Worm (Caenorhabditis elegans) whole organism, mixed stage, embryonic: ENCODE measurements around the gene ZK218.1.

Experiments used
- M03D4.4 ChIP-seq: sonication (generic microtip); optimal IDR thresholded peaks from 2 replicates; lab custom pipeline; 2017; ENCODE audit warnings: mild to moderate bottlenecking, missing genetic modification characterization, missing compliant biosample characterization
- bed-3 ChIP-seq: fragments of 200-800 bp; sonication (Bioruptor generic); optimal IDR thresholded peaks from 3 replicates; lab custom pipeline; 2018; ENCODE audit warnings: mild to moderate bottlenecking, missing genetic modification characterization, moderate library complexity, missing compliant biosample characterization
- blmp-1 ChIP-seq: fragments of 150-350 bp; optimal IDR thresholded peaks from 2 replicates; lab custom pipeline; 2014; ENCODE audit warnings: missing biosample characterization, missing genetic modification characterization
- ceh-39 ChIP-seq: fragments of 150-350 bp; optimal IDR thresholded peaks from 2 replicates; lab custom pipeline; 2014; ENCODE audit warnings: missing biosample characterization, missing genetic modification characterization
- ceh-43 ChIP-seq: fragments of 200-800 bp; sonication (Bioruptor generic); optimal IDR thresholded peaks from 2 replicates; lab custom pipeline; 2018; ENCODE audit warnings: mild to moderate bottlenecking, missing genetic modification characterization, moderate library complexity, missing compliant biosample characterization
- ceh-83 ChIP-seq: fragments of 200-800 bp; sonication (Bioruptor generic); optimal IDR thresholded peaks from 2 replicates; lab custom pipeline; 2018; ENCODE audit warnings: mild to moderate bottlenecking, missing genetic modification characterization, missing compliant biosample characterization
- ces-1 ChIP-seq: fragments of 150-350 bp; optimal IDR thresholded peaks from 2 replicates; lab custom pipeline; 2014; ENCODE audit warnings: missing biosample characterization, missing genetic modification reagents, missing genetic modification characterization
- cnd-1 ChIP-seq: fragments of 200-800 bp; sonication (Bioruptor generic); optimal IDR thresholded peaks from 2 replicates; lab custom pipeline; 2018; ENCODE audit warnings: mild to moderate bottlenecking, missing genetic modification characterization, missing compliant biosample characterization
- drap-1 ChIP-seq: fragments of 200-800 bp; sonication (Bioruptor generic); optimal IDR thresholded peaks from 3 replicates; lab custom pipeline; 2018; ENCODE audit warnings: mild to moderate bottlenecking, missing genetic modification characterization, missing compliant biosample characterization
- elt-1 ChIP-seq: sonication (generic microtip); optimal IDR thresholded peaks from 2 replicates; lab custom pipeline; 2017; ENCODE audit warnings: missing genetic modification characterization, mild to moderate bottlenecking, missing compliant biosample characterization, antibody characterized with exemption, moderate library complexity, borderline replicate concordance; ENCODE audit not compliant: insufficient read depth
- elt-3 ChIP-seq: fragments of 150-350 bp; optimal IDR thresholded peaks from 2 replicates; lab custom pipeline; 2014; ENCODE audit warnings: missing biosample characterization, missing genetic modification characterization
- flh-1 ChIP-seq: fragments of 200-800 bp; sonication (Bioruptor generic); optimal IDR thresholded peaks from 2 replicates; lab custom pipeline; 2018; ENCODE audit warnings: mild to moderate bottlenecking, missing genetic modification characterization, moderate library complexity, missing compliant biosample characterization
- ham-2 ChIP-seq: fragments of 200-800 bp; sonication (Bioruptor generic); optimal IDR thresholded peaks from 2 replicates; lab custom pipeline; 2018; ENCODE audit warnings: mild to moderate bottlenecking, missing genetic modification characterization, missing compliant biosample characterization
- lin-13 ChIP-seq: fragments of 150-350 bp; optimal IDR thresholded peaks from 2 replicates; lab custom pipeline; 2014; ENCODE audit warnings: missing biosample characterization, missing genetic modification characterization
- lin-32 ChIP-seq: fragments of 200-800 bp; sonication (Bioruptor generic); optimal IDR thresholded peaks from 2 replicates; lab custom pipeline; 2018; ENCODE audit warnings: mild to moderate bottlenecking, missing genetic modification characterization, missing compliant biosample characterization
- lsy-2 ChIP-seq: fragments of 150-350 bp; optimal IDR thresholded peaks from 2 replicates; lab custom pipeline; 2014; ENCODE audit warnings: missing biosample characterization, missing genetic modification characterization
- mab-5 ChIP-seq: fragments of 150-350 bp; optimal IDR thresholded peaks from 2 replicates; lab custom pipeline; 2014; ENCODE audit warnings: missing biosample characterization, missing genetic modification characterization
- mep-1 ChIP-seq: fragments of 150-350 bp; optimal IDR thresholded peaks from 2 replicates; lab custom pipeline; 2017; ENCODE audit warnings: missing biosample characterization, missing genetic modification reagents, missing genetic modification characterization, inconsistent platforms
- nhr-12 ChIP-seq: fragments of 150-350 bp; optimal IDR thresholded peaks from 2 replicates; lab custom pipeline; 2014; ENCODE audit warnings: missing biosample characterization, missing genetic modification characterization
- nhr-2 ChIP-seq: fragments of 150-350 bp; optimal IDR thresholded peaks from 2 replicates; lab custom pipeline; 2014; ENCODE audit warnings: missing biosample characterization, missing genetic modification characterization
- nhr-237 ChIP-seq: fragments of 150-350 bp; optimal IDR thresholded peaks from 2 replicates; lab custom pipeline; 2014; ENCODE audit warnings: missing biosample characterization, missing genetic modification characterization
- nhr-28 ChIP-seq: fragments of 150-350 bp; optimal IDR thresholded peaks from 2 replicates; lab custom pipeline; 2014; ENCODE audit warnings: missing biosample characterization, missing genetic modification characterization
- nhr-76 ChIP-seq: sonication (generic microtip); optimal IDR thresholded peaks from 2 replicates; lab custom pipeline; 2017; ENCODE audit warnings: missing biosample characterization, missing genetic modification characterization
- pha-4 ChIP-seq: fragments of 150-350 bp; optimal IDR thresholded peaks from 2 replicates; lab custom pipeline; 2018; ENCODE audit warnings: missing biosample characterization, missing genetic modification reagents, missing genetic modification characterization
- sem-2 ChIP-seq: fragments of 200-800 bp; sonication (Bioruptor generic); optimal IDR thresholded peaks from 2 replicates; lab custom pipeline; 2018; ENCODE audit warnings: mild to moderate bottlenecking, missing genetic modification characterization, missing compliant biosample characterization
- snpc-4 ChIP-seq: fragments of 150-350 bp; optimal IDR thresholded peaks from 2 replicates; lab custom pipeline; 2014; ENCODE audit warnings: missing biosample characterization, missing genetic modification characterization
- sptf-1 ChIP-seq: sonication (generic microtip); optimal IDR thresholded peaks from 2 replicates; lab custom pipeline; 2017; ENCODE audit warnings: mild to moderate bottlenecking, missing genetic modification characterization, moderate library complexity, missing compliant biosample characterization
- tbx-8 ChIP-seq: fragments of 200-800 bp; sonication (Bioruptor generic); optimal IDR thresholded peaks from 2 replicates; lab custom pipeline; 2018; ENCODE audit warnings: mild to moderate bottlenecking, missing genetic modification characterization, moderate library complexity, missing compliant biosample characterization
- unc-62 ChIP-seq: fragments of 150-350 bp; optimal IDR thresholded peaks from 2 replicates; lab custom pipeline; 2014; ENCODE audit warnings: missing biosample characterization, missing genetic modification reagents, missing genetic modification characterization
- zip-8 ChIP-seq: fragments of 150-350 bp; optimal IDR thresholded peaks from 2 replicates; lab custom pipeline; 2014; ENCODE audit warnings: missing biosample characterization, missing genetic modification characterization
- ztf-11 ChIP-seq: fragments of 150-350 bp; optimal IDR thresholded peaks from 2 replicates; lab custom pipeline; 2014; ENCODE audit warnings: missing biosample characterization, missing genetic modification characterization

Gene ZK218.1

ce11 chrV:17082718-17083117 lies 9.6 kb upstream of the ZK218.1 start, which contains the start of gene T05E12.9:
Gene T05E12.9, minus strand, starts transcription at chrV:17082818.
- TF ChIP-seq nhr-76 (tag; lab: Kevin White, UChicago), result no peak
- no peak for TF ChIP-seq snpc-4
- TF ChIP-seq ztf-11 (tag; lab: Kevin White, UChicago), result no peak
- TF ChIP-seq lsy-2 (tag; lab: Kevin White, UChicago), result no peak
- TF ChIP-seq M03D4.4 (tag; lab: Kevin White, UChicago), result no peak
- no peak for TF ChIP-seq sem-2 (GFP tag; lab: Kevin White, UChicago)
- no peak for TF ChIP-seq tbx-8 (GFP tag; lab: Kevin White, UChicago)
- TF ChIP-seq lin-13 (tag; lab: Kevin White, UChicago), result no peak
- TF ChIP-seq unc-62 (GFP tag; lab: Kevin White, UChicago), result no peak
- TF ChIP-seq drap-1, result no peak
- TF ChIP-seq ceh-83, result no peak
- TF ChIP-seq blmp-1 (tag; lab: Kevin White, UChicago), result no peak
- no peak for TF ChIP-seq bed-3
- TF ChIP-seq, all 35 proteins: peak for 0

DNA sequence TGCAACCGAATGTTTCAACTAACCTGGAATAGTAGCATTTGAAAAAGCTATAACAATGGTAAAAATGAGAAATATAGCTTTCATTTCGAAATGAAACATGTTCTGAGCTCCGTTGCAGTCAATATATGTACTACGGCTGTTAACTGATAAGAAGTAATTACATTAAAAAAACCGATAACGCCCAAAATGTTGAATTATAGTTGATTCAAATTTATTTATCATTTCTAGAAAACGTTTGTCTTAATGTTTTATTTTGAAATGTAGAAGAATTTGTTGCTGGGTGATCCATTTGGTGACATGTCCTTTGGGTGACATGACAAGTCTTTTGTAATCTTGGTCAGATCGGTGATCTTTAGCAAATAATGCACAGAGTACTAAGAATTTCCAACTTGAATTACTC lies 3.0 kb upstream of the ZK218.1 start, which contains the start of gene T05E12.6:
Gene T05E12.6, minus strand, starts transcription at position 101 of the 400 bp plus-strand sequence.
- TF ChIP-seq pha-4 (tag; lab: Kevin White, UChicago), result no peak
- no peak for TF ChIP-seq ceh-83
- no peak for TF ChIP-seq flh-1 (GFP tag; lab: Kevin White, UChicago)
- no peak for TF ChIP-seq elt-3 (tag; lab: Kevin White, UChicago)
- no peak for TF ChIP-seq sptf-1
- TF ChIP-seq mep-1, result no peak
- TF ChIP-seq drap-1, result no peak
- no peak for TF ChIP-seq lin-13 (tag; lab: Kevin White, UChicago)
- TF ChIP-seq sem-2 (GFP tag; lab: Kevin White, UChicago), result no peak
- TF ChIP-seq ztf-11 (tag; lab: Kevin White, UChicago), result no peak

DNA sequence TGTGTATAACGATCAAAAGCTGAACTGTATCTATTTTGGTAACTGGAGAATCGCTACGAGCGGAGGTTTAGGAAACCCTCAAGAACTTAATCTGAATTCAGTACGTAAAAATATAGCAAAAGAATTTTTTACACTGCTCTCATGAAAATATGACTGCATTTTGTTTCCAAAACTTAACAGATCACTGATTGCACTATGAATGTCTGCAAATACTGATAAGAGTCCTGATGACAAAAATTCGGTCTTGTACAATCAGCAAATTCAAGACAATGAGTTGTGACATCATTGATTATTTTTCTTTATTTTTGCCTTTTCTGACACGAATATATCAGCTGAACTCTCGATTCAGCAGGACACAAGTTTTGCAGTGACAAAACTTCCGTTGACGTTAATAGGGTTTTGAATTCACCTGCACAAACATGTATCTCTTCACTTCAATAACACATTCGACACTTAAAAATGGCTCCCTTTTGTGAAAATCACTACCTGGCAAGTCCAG lies 2.4 kb upstream of the ZK218.1 start, which contains the start of gene srh-237:
Gene srh-237, plus strand, starts transcription at position 449 of the 499 bp plus-strand sequence.
- no peak for TF ChIP-seq blmp-1 (tag; lab: Kevin White, UChicago)
- TF ChIP-seq ceh-83, result no peak
- TF ChIP-seq nhr-76 (tag; lab: Kevin White, UChicago), result no peak
- TF ChIP-seq unc-62 (GFP tag; lab: Kevin White, UChicago), result no peak
- TF ChIP-seq lsy-2 (tag; lab: Kevin White, UChicago), result no peak
- no peak for TF ChIP-seq flh-1 (GFP tag; lab: Kevin White, UChicago)
- no peak for TF ChIP-seq mab-5 (tag; lab: Kevin White, UChicago)
- TF ChIP-seq lin-32 (GFP tag; lab: Kevin White, UChicago), result no peak
- TF ChIP-seq elt-3 (tag; lab: Kevin White, UChicago), result no peak
- TF ChIP-seq snpc-4, result no peak
- no peak for TF ChIP-seq ceh-43
- TF ChIP-seq drap-1, result no peak

DNA sequence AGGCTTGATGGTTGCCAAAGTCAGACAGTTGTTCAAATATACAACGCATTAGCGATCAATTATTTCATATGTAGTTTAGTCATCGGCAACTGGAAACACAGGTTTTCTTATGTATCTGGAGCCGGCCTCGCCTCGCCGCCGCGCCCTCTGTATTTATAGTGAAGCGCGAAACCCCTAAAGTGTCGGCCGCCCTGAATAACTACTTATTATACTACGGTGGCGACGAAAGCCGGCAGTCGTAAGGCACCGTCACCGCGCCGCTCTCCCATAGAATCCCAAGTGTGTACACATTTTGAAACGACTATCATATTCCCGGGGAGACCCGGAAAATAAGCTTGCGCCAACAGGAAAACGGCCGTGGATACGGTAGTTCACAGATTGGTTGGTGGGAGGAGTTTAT lies 2.2 kb downstream of the ZK218.1 start:
- TF ChIP-seq elt-3 (tag; lab: Kevin White, UChicago) (no peak), ceh-83 (no peak), elt-1 (no peak), zip-8 (tag; lab: Kevin White, UChicago) (no peak), nhr-2 (tag; lab: Kevin White, UChicago) (no peak), mep-1 (no peak), ces-1 (GFP tag; lab: Kevin White, UChicago) (no peak), lin-32 (GFP tag; lab: Kevin White, UChicago) (no peak)

DNA sequence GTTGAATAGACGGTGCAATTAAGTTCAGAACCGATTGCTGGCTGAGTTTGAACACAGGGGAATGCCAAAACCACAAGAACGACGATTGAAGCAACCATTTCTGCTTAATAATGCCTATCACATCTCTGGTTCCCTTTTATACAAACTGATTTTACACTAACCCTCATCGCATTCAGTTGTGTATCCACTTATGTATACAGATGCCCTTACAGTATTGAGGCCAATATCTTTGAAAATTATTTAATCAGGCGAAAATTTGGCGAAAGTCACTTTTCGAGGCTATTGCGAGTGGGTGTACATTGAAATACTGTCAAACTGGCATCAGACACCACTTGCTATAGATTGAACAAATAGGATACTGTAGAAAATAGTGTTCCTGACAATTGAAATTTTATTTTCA lies 6.3 kb downstream of the ZK218.1 start, which contains the start of the genes ZK218.3 and ZK218.4:
Gene ZK218.3, minus strand, starts transcription at position 101 of the 400 bp plus-strand sequence.
Gene ZK218.4, plus strand, starts transcription at position 186 of the 400 bp plus-strand sequence.
- TF ChIP-seq ceh-39 (tag; lab: Kevin White, UChicago) (no peak), ceh-43 (no peak), nhr-28 (tag; lab: Kevin White, UChicago) (no peak), lsy-2 (tag; lab: Kevin White, UChicago) (no peak), tbx-8 (GFP tag; lab: Kevin White, UChicago) (no peak), unc-62 (GFP tag; lab: Kevin White, UChicago) (no peak)

DNA sequence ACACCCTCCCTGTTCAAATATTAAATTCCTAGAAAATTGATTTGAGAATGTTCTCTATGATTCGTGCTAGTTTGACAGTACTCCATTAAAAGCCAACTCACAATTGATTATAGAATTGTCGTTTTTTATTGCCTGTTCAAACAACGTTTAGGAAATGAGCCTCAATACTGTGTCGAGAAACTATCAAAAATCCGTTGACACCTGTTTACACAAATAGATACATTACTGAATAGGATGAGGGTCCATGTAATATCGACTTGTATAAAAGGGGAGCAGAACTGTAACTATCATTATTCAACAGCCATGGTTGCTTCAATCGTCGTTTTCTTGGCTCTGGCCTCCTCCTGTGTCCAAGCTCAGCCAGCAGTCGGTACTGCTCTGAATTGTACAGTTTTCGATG lies 8.5 kb downstream of the ZK218.1 start, which contains the start of gene ZK218.5:
Gene ZK218.5, plus strand, starts transcription at position 301 of the 400 bp plus-strand sequence.
- TF ChIP-seq nhr-237 (tag; lab: Kevin White, UChicago) (no peak), snpc-4 (no peak), ham-2 (GFP tag; lab: Kevin White, UChicago) (no peak), sptf-1 (no peak), nhr-76 (tag; lab: Kevin White, UChicago) (no peak), nhr-12 (tag; lab: Kevin White, UChicago) (no peak), flh-1 (GFP tag; lab: Kevin White, UChicago) (no peak), lin-32 (GFP tag; lab: Kevin White, UChicago) (no peak), cnd-1 (no peak)
